Worm (Caenorhabditis elegans) whole organism, mixed stage, embryonic: ENCODE data around the gene cdh-5.

Source experiments
- M03D4.4 ChIP-seq: sonication (generic microtip); optimal IDR thresholded peaks from 2 replicates; lab custom pipeline; 2017; ENCODE audit warnings: mild to moderate bottlenecking, missing genetic modification characterization, missing compliant biosample characterization
- bed-3 ChIP-seq: fragments of 200-800 bp; sonication (Bioruptor generic); optimal IDR thresholded peaks from 3 replicates; lab custom pipeline; 2018; ENCODE audit warnings: mild to moderate bottlenecking, missing genetic modification characterization, moderate library complexity, missing compliant biosample characterization
- ceh-39 ChIP-seq: fragments of 150-350 bp; optimal IDR thresholded peaks from 2 replicates; lab custom pipeline; 2014; ENCODE audit warnings: missing biosample characterization, missing genetic modification characterization
- ceh-43 ChIP-seq: fragments of 200-800 bp; sonication (Bioruptor generic); optimal IDR thresholded peaks from 2 replicates; lab custom pipeline; 2018; ENCODE audit warnings: mild to moderate bottlenecking, missing genetic modification characterization, moderate library complexity, missing compliant biosample characterization
- ceh-83 ChIP-seq: fragments of 200-800 bp; sonication (Bioruptor generic); optimal IDR thresholded peaks from 2 replicates; lab custom pipeline; 2018; ENCODE audit warnings: mild to moderate bottlenecking, missing genetic modification characterization, missing compliant biosample characterization
- ces-1 ChIP-seq: fragments of 150-350 bp; optimal IDR thresholded peaks from 2 replicates; lab custom pipeline; 2014; ENCODE audit warnings: missing biosample characterization, missing genetic modification reagents, missing genetic modification characterization
- cnd-1 ChIP-seq: fragments of 200-800 bp; sonication (Bioruptor generic); optimal IDR thresholded peaks from 2 replicates; lab custom pipeline; 2018; ENCODE audit warnings: mild to moderate bottlenecking, missing genetic modification characterization, missing compliant biosample characterization
- drap-1 ChIP-seq: fragments of 200-800 bp; sonication (Bioruptor generic); optimal IDR thresholded peaks from 3 replicates; lab custom pipeline; 2018; ENCODE audit warnings: mild to moderate bottlenecking, missing genetic modification characterization, missing compliant biosample characterization
- elt-1 ChIP-seq: sonication (generic microtip); optimal IDR thresholded peaks from 2 replicates; lab custom pipeline; 2017; ENCODE audit warnings: missing genetic modification characterization, mild to moderate bottlenecking, missing compliant biosample characterization, antibody characterized with exemption, moderate library complexity, borderline replicate concordance; ENCODE audit not compliant: insufficient read depth
- flh-1 ChIP-seq: fragments of 200-800 bp; sonication (Bioruptor generic); optimal IDR thresholded peaks from 2 replicates; lab custom pipeline; 2018; ENCODE audit warnings: mild to moderate bottlenecking, missing genetic modification characterization, moderate library complexity, missing compliant biosample characterization
- ham-2 ChIP-seq: fragments of 200-800 bp; sonication (Bioruptor generic); optimal IDR thresholded peaks from 2 replicates; lab custom pipeline; 2018; ENCODE audit warnings: mild to moderate bottlenecking, missing genetic modification characterization, missing compliant biosample characterization
- hlh-1 ChIP-seq: fragments of 150-350 bp; optimal IDR thresholded peaks from 2 replicates; lab custom pipeline; 2014; ENCODE audit warnings: missing biosample characterization, missing genetic modification reagents, missing genetic modification characterization
- lin-13 ChIP-seq: fragments of 150-350 bp; optimal IDR thresholded peaks from 2 replicates; lab custom pipeline; 2014; ENCODE audit warnings: missing biosample characterization, missing genetic modification characterization
- lin-32 ChIP-seq: fragments of 200-800 bp; sonication (Bioruptor generic); optimal IDR thresholded peaks from 2 replicates; lab custom pipeline; 2018; ENCODE audit warnings: mild to moderate bottlenecking, missing genetic modification characterization, missing compliant biosample characterization
- lsy-2 ChIP-seq: fragments of 150-350 bp; optimal IDR thresholded peaks from 2 replicates; lab custom pipeline; 2014; ENCODE audit warnings: missing biosample characterization, missing genetic modification characterization
- mab-5 ChIP-seq: fragments of 150-350 bp; optimal IDR thresholded peaks from 2 replicates; lab custom pipeline; 2014; ENCODE audit warnings: missing biosample characterization, missing genetic modification characterization
- mep-1 ChIP-seq: fragments of 150-350 bp; optimal IDR thresholded peaks from 2 replicates; lab custom pipeline; 2017; ENCODE audit warnings: missing biosample characterization, missing genetic modification reagents, missing genetic modification characterization, inconsistent platforms
- mls-2 ChIP-seq: sonication (generic microtip); optimal IDR thresholded peaks from 2 replicates; lab custom pipeline; 2016; ENCODE audit warnings: mild to moderate bottlenecking, missing genetic modification characterization, moderate library complexity, missing compliant biosample characterization
- nhr-12 ChIP-seq: fragments of 150-350 bp; optimal IDR thresholded peaks from 2 replicates; lab custom pipeline; 2014; ENCODE audit warnings: missing biosample characterization, missing genetic modification characterization
- nhr-2 ChIP-seq: fragments of 150-350 bp; optimal IDR thresholded peaks from 2 replicates; lab custom pipeline; 2014; ENCODE audit warnings: missing biosample characterization, missing genetic modification characterization
- nhr-28 ChIP-seq: fragments of 150-350 bp; optimal IDR thresholded peaks from 2 replicates; lab custom pipeline; 2014; ENCODE audit warnings: missing biosample characterization, missing genetic modification characterization
- nhr-76 ChIP-seq: sonication (generic microtip); optimal IDR thresholded peaks from 2 replicates; lab custom pipeline; 2017; ENCODE audit warnings: missing biosample characterization, missing genetic modification characterization
- pha-4 ChIP-seq: fragments of 150-350 bp; optimal IDR thresholded peaks from 2 replicates; lab custom pipeline; 2018; ENCODE audit warnings: missing biosample characterization, missing genetic modification reagents, missing genetic modification characterization
- sem-2 ChIP-seq: fragments of 200-800 bp; sonication (Bioruptor generic); optimal IDR thresholded peaks from 2 replicates; lab custom pipeline; 2018; ENCODE audit warnings: mild to moderate bottlenecking, missing genetic modification characterization, missing compliant biosample characterization
- snpc-4 ChIP-seq: fragments of 150-350 bp; optimal IDR thresholded peaks from 2 replicates; lab custom pipeline; 2014; ENCODE audit warnings: missing biosample characterization, missing genetic modification characterization
- sptf-1 ChIP-seq: sonication (generic microtip); optimal IDR thresholded peaks from 2 replicates; lab custom pipeline; 2017; ENCODE audit warnings: mild to moderate bottlenecking, missing genetic modification characterization, moderate library complexity, missing compliant biosample characterization
- tbx-8 ChIP-seq: fragments of 200-800 bp; sonication (Bioruptor generic); optimal IDR thresholded peaks from 2 replicates; lab custom pipeline; 2018; ENCODE audit warnings: mild to moderate bottlenecking, missing genetic modification characterization, moderate library complexity, missing compliant biosample characterization
- unc-120 ChIP-seq: sonication (generic microtip); optimal IDR thresholded peaks from 2 replicates; lab custom pipeline; 2017; ENCODE audit warnings: missing genetic modification characterization, missing compliant biosample characterization; ENCODE audit not compliant: poor library complexity, severe bottlenecking
- unc-39 ChIP-seq: fragments of 150-350 bp; optimal IDR thresholded peaks from 2 replicates; lab custom pipeline; 2014; ENCODE audit warnings: missing biosample characterization, missing genetic modification characterization
- unc-62 ChIP-seq: fragments of 150-350 bp; optimal IDR thresholded peaks from 2 replicates; lab custom pipeline; 2014; ENCODE audit warnings: missing biosample characterization, missing genetic modification reagents, missing genetic modification characterization
- zip-8 ChIP-seq: fragments of 150-350 bp; optimal IDR thresholded peaks from 2 replicates; lab custom pipeline; 2014; ENCODE audit warnings: missing biosample characterization, missing genetic modification characterization

Gene cdh-5

ce11 chrIV:8668635-8669034, at the start of gene cdh-5:
TSS of gene cdh-5 (plus strand) at chrIV:8668935.
- TF ChIP-seq unc-120 (tag; lab: Kevin White, UChicago) (no peak), bed-3 (GFP tag; lab: Kevin White, UChicago) (no peak), lin-32 (GFP tag; lab: Kevin White, UChicago) (no peak), lin-13 (no peak), unc-39 (no peak), hlh-1 (tag; lab: Kevin White, UChicago) (no peak), mls-2 (tag; lab: Kevin White, UChicago) (no peak), lsy-2 (tag; lab: Kevin White, UChicago) (no peak), cnd-1 (tag; lab: Kevin White, UChicago) (no peak), pha-4 (tag; lab: Kevin White, UChicago) (no peak), M03D4.4 (no peak), mep-1 (tag; lab: Kevin White, UChicago) (no peak), ces-1 (GFP tag; lab: Kevin White, UChicago) (no peak), sptf-1 (tag; lab: Kevin White, UChicago) (no peak), nhr-12 (no peak)

- TF ChIP-seq unc-62 (no peak), flh-1 (no peak), nhr-28 (no peak), elt-1 (tag; lab: Kevin White, UChicago) (no peak), sptf-1 (tag; lab: Kevin White, UChicago) (no peak), tbx-8 (GFP tag; lab: Kevin White, UChicago) (no peak), ces-1 (GFP tag; lab: Kevin White, UChicago) (peak; percentile 49), mep-1 (tag; lab: Kevin White, UChicago) (peak; percentile 34), ham-2 (GFP tag; lab: Kevin White, UChicago) (no peak), lin-32 (GFP tag; lab: Kevin White, UChicago) (no peak), nhr-76 (tag; lab: Kevin White, UChicago) (no peak), sem-2 (GFP tag; lab: Kevin White, UChicago) (no peak), pha-4 (tag; lab: Kevin White, UChicago) (peak; percentile 46), snpc-4 (tag; lab: Kevin White, UChicago) (no peak), hlh-1 (tag; lab: Kevin White, UChicago) (no peak), ceh-39 (tag; lab: Kevin White, UChicago) (peak; percentile 17), ceh-43 (GFP tag; lab: Kevin White, UChicago) (no peak), zip-8 (tag; lab: Kevin White, UChicago) (no peak), ceh-83 (GFP tag; lab: Kevin White, UChicago) (no peak), unc-120 (tag; lab: Kevin White, UChicago) (no peak), mab-5 (tag; lab: Kevin White, UChicago) (no peak), nhr-2 (tag; lab: Kevin White, UChicago) (no peak), cnd-1 (tag; lab: Kevin White, UChicago) (no peak), drap-1 (GFP tag; lab: Kevin White, UChicago) (no peak)
Measured at ce11 chrIV:8620102-8620733, 48.5 kb upstream of the cdh-5 start, which contains the start of gene lin-49. TSS of gene lin-49 (plus strand) at chrIV:8620683.

- TF ChIP-seq ceh-39 (tag; lab: Kevin White, UChicago) (no peak), drap-1 (GFP tag; lab: Kevin White, UChicago) (no peak), mab-5 (tag; lab: Kevin White, UChicago) (no peak), unc-39 (no peak), snpc-4 (tag; lab: Kevin White, UChicago) (no peak), nhr-2 (tag; lab: Kevin White, UChicago) (no peak), pha-4 (tag; lab: Kevin White, UChicago) (no peak), M03D4.4 (no peak), nhr-76 (tag; lab: Kevin White, UChicago) (no peak), unc-120 (tag; lab: Kevin White, UChicago) (no peak), elt-1 (tag; lab: Kevin White, UChicago) (no peak)
Measured at ce11 chrIV:8625730-8626129, 43.0 kb upstream of the cdh-5 start.

ce11 chrIV:8626294-8626693, 42.4 kb upstream of the cdh-5 start:
- TF ChIP-seq ces-1 (GFP tag; lab: Kevin White, UChicago) (peak; percentile 78), ham-2 (GFP tag; lab: Kevin White, UChicago) (no peak)
